Worm (Caenorhabditis elegans): ENCODE measurements around the gene abu-13.

DNA sequence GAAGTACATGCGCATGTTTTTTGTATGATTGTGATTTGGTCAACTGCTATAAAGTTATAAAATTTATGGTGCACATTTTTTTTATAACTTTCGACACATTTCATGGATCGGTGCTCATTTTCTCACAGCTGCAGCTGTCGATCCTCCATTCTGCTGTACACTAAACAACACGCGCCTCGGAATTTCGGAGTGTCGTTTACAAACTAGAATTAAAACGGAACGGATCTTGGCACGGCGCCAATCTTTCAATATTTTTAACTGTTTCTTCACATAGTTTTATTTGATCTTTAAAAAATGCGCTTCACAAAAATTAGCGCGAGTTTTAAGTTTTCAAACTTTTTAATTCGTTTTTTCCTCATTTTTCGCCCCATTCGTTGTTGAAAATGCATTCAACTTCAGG is 684 bp upstream of the abu-13 start, which contains the start of gene let-711:
- TF ChIP-seq snpc-4 (tag; optimal IDR thresholded peaks at IDR 0.05) (no peak), lin-39 (tag; optimal IDR thresholded peaks at IDR 0.05) (no peak), jun-1 (tag; optimal IDR thresholded peaks at IDR 0.05) (no peak), elt-3 (tag; optimal IDR thresholded peaks at IDR 0.05) (no peak), ztf-4 (tag; optimal IDR thresholded peaks at IDR 0.05) (no peak), fos-1 (tag; optimal IDR thresholded peaks at IDR 0.05) (no peak), nhr-11 (tag; optimal IDR thresholded peaks at IDR 0.05) (no peak), fkh-10 (GFP tag; optimal IDR thresholded peaks at IDR 0.05) (no peak)

All from whole organism, L3 larva.